Fruit fly (Drosophila melanogaster) whole organism, prepupa: ENCODE results near the gene pod1.
A peak's percentile ranks its signal among the peaks of the same experiment; 100 is the strongest.

Experiments
- Blimp-1 ChIP-seq: fragments of 200-800 bp; sonication (Bioruptor generic); optimal IDR thresholded peaks from 3 replicates; lab custom pipeline; 2017; ENCODE audit warnings: missing biosample characterization, missing genetic modification characterization, mild to moderate bottlenecking, moderate library complexity, missing genetic modification reagents
- CG10631 ChIP-seq: fragments of 200-800 bp; sonication (Bioruptor generic); optimal IDR thresholded peaks from 2 replicates; lab custom pipeline; 2016; ENCODE audit warnings: missing biosample characterization, missing genetic modification characterization
- CG10669 ChIP-seq: fragments of 200-800 bp; sonication (Bioruptor generic); optimal IDR thresholded peaks from 3 replicates; lab custom pipeline; 2018; ENCODE audit warnings: missing biosample characterization, mild to moderate bottlenecking, missing genetic modification characterization, moderate library complexity
- CG11762 ChIP-seq: fragments of 200-800 bp; sonication (Bioruptor generic); optimal IDR thresholded peaks from 3 replicates; lab custom pipeline; 2016; ENCODE audit warnings: missing biosample characterization, missing genetic modification characterization; ENCODE audit not compliant: insufficient read depth
- CG11902 ChIP-seq: fragments of 200-800 bp; sonication (Bioruptor generic); optimal IDR thresholded peaks from 3 replicates; lab custom pipeline; 2016; ENCODE audit warnings: missing biosample characterization, missing genetic modification characterization
- CG3032 ChIP-seq: fragments of 200-800 bp; optimal IDR thresholded peaks from 2 replicates; lab custom pipeline; 2019; ENCODE audit warnings: missing biosample characterization, mild to moderate bottlenecking, missing genetic modification characterization, moderate library complexity
- CG31627 ChIP-seq: fragments of 200-800 bp; sonication (Bioruptor generic); optimal IDR thresholded peaks from 3 replicates; lab custom pipeline; 2016; ENCODE audit warnings: missing biosample characterization, missing genetic modification characterization
- CG32006 ChIP-seq: fragments of 200-800 bp; sonication (Bioruptor generic); optimal IDR thresholded peaks from 3 replicates; lab custom pipeline; 2017; ENCODE audit warnings: missing biosample characterization, mild to moderate bottlenecking, missing genetic modification characterization
- CG34406 ChIP-seq: fragments of 200-800 bp; sonication (Bioruptor generic); optimal IDR thresholded peaks from 3 replicates; lab custom pipeline; 2016; ENCODE audit warnings: missing biosample characterization, missing genetic modification characterization
- CG3919 ChIP-seq: fragments of 200-800 bp; sonication (Bioruptor generic); optimal IDR thresholded peaks from 3 replicates; lab custom pipeline; 2016; ENCODE audit warnings: missing biosample characterization, missing genetic modification characterization
- CG4318 ChIP-seq: fragments of 200-800 bp; sonication (Bioruptor generic); optimal IDR thresholded peaks from 3 replicates; lab custom pipeline; 2017; ENCODE audit warnings: missing biosample characterization, mild to moderate bottlenecking, missing genetic modification characterization
- CG6163 ChIP-seq: fragments of 200-800 bp; sonication (Bioruptor generic); IDR thresholded peaks from 3 replicates; pipeline ENCODE4 v1.3.6; 2022; ENCODE audit warnings: missing biosample characterization, missing genetic modification characterization
- CG6276 ChIP-seq: fragments of 200-800 bp; sonication (Bioruptor generic); optimal IDR thresholded peaks from 2 replicates; lab custom pipeline; 2017; ENCODE audit warnings: missing biosample characterization, mild to moderate bottlenecking, missing genetic modification characterization
- CG8632 ChIP-seq: fragments of 200-800 bp; sonication (Bioruptor generic); optimal IDR thresholded peaks from 3 replicates; lab custom pipeline; 2016; ENCODE audit warnings: missing biosample characterization, missing genetic modification characterization
- Eip75B ChIP-seq: fragments of 200-800 bp; sonication (Bioruptor generic); optimal IDR thresholded peaks from 3 replicates; lab custom pipeline; 2016; ENCODE audit warnings: missing biosample characterization, missing genetic modification characterization
- Eip78C ChIP-seq: fragments of 200-800 bp; sonication (Bioruptor generic); peaks from one replicate; lab custom pipeline; 2016; ENCODE audit warnings: missing biosample characterization, missing genetic modification characterization
- Ets21C ChIP-seq: fragments of 200-800 bp; sonication (Bioruptor generic); optimal IDR thresholded peaks from 3 replicates; lab custom pipeline; 2016; ENCODE audit warnings: missing biosample characterization, missing genetic modification characterization
- Hr38 ChIP-seq: sonication (Bioruptor generic); optimal IDR thresholded peaks from 2 replicates; lab custom pipeline; 2016; ENCODE audit warnings: missing biosample characterization, missing genetic modification characterization
- Hr4 ChIP-seq: fragments of 200-800 bp; sonication (Bioruptor generic); optimal IDR thresholded peaks from 3 replicates; lab custom pipeline; 2016; ENCODE audit warnings: missing biosample characterization, missing genetic modification characterization
- Lpt ChIP-seq: fragments of 200-800 bp; sonication (Bioruptor generic); optimal IDR thresholded peaks from 3 replicates; lab custom pipeline; 2016; ENCODE audit warnings: missing biosample characterization, missing genetic modification characterization
- Met ChIP-seq: fragments of 200-800 bp; sonication (Bioruptor generic); optimal IDR thresholded peaks from 3 replicates; lab custom pipeline; 2016; ENCODE audit warnings: missing biosample characterization, missing genetic modification characterization
- OdsH ChIP-seq: fragments of 200-800 bp; sonication (Bioruptor generic); optimal IDR thresholded peaks from 3 replicates; lab custom pipeline; 2016; ENCODE audit warnings: missing biosample characterization, missing genetic modification characterization
- Sox14 ChIP-seq: fragments of 200-800 bp; sonication (Bioruptor generic); optimal IDR thresholded peaks from 3 replicates; lab custom pipeline; 2016; ENCODE audit warnings: missing biosample characterization, missing genetic modification characterization
- Sox15 ChIP-seq: fragments of 200-800 bp; sonication (Bioruptor generic); optimal IDR thresholded peaks from 3 replicates; lab custom pipeline; 2016; ENCODE audit warnings: missing biosample characterization, missing genetic modification characterization
- acj6 ChIP-seq: fragments of 200-800 bp; sonication (Bioruptor generic); optimal IDR thresholded peaks from 3 replicates; lab custom pipeline; 2016; ENCODE audit warnings: missing biosample characterization, missing genetic modification characterization
- cyc ChIP-seq: fragments of 200-800 bp; sonication (Bioruptor generic); optimal IDR thresholded peaks from 3 replicates; lab custom pipeline; 2016; ENCODE audit warnings: missing biosample characterization, missing genetic modification characterization
- dac ChIP-seq: fragments of 200-800 bp; sonication (Bioruptor generic); optimal IDR thresholded peaks from 2 replicates; lab custom pipeline; 2017; ENCODE audit warnings: missing biosample characterization, mild to moderate bottlenecking, missing genetic modification characterization
- eg ChIP-seq: fragments of 200-800 bp; sonication (Bioruptor generic); IDR thresholded peaks from 3 replicates; pipeline ENCODE4 v1.3.6; 2022; ENCODE audit warnings: missing biosample characterization, missing genetic modification characterization
- esn ChIP-seq: fragments of 200-800 bp; sonication (Bioruptor generic); optimal IDR thresholded peaks from 2 replicates; lab custom pipeline; 2016; ENCODE audit warnings: missing biosample characterization, mild to moderate bottlenecking, missing genetic modification characterization, moderate library complexity
- fd59A ChIP-seq: fragments of 200-800 bp; sonication (Bioruptor generic); optimal IDR thresholded peaks from 2 replicates; lab custom pipeline; 2017; ENCODE audit warnings: missing biosample characterization, mild to moderate bottlenecking, missing genetic modification characterization, missing genetic modification reagents
- fd85E ChIP-seq: fragments of 200-800 bp; sonication (Bioruptor generic); optimal IDR thresholded peaks from 3 replicates; lab custom pipeline; 2016; ENCODE audit warnings: missing biosample characterization, missing genetic modification characterization
- lz ChIP-seq: fragments of 200-800 bp; sonication (Bioruptor generic); optimal IDR thresholded peaks from 3 replicates; lab custom pipeline; 2016; ENCODE audit warnings: missing biosample characterization, missing genetic modification characterization
- net ChIP-seq: fragments of 200-800 bp; sonication (Bioruptor generic); optimal IDR thresholded peaks from 3 replicates; lab custom pipeline; 2016; ENCODE audit warnings: missing biosample characterization, missing genetic modification characterization
- pdm3 ChIP-seq: fragments of 200-800 bp; sonication (Bioruptor generic); optimal IDR thresholded peaks from 3 replicates; lab custom pipeline; 2016; ENCODE audit warnings: missing biosample characterization, missing genetic modification characterization
- salr ChIP-seq, 2 experiments: fragments of 200-800 bp; sonication (Bioruptor generic); optimal IDR thresholded peaks; 3 replicates each; lab custom pipeline; 2016 to 2018; ENCODE audit warnings: missing biosample characterization in 2 of 2, missing genetic modification characterization in 2 of 2, mild to moderate bottlenecking in 1 of 2
- svp ChIP-seq: fragments of 200-800 bp; sonication (Bioruptor generic); peaks from one replicate; lab custom pipeline; 2016; ENCODE audit warnings: missing biosample characterization, missing genetic modification characterization
- topi ChIP-seq: fragments of 200-800 bp; sonication (Bioruptor generic); optimal IDR thresholded peaks from 3 replicates; lab custom pipeline; 2016; ENCODE audit warnings: missing biosample characterization, missing genetic modification characterization

The pod1 gene

dm6 chrX:6794190-6794589 lies 9.3 kb upstream of the pod1 start (continued):
- TF ChIP-seq CG8632 (peak; percentile 60), Eip75B (GFP tag; lab: Kevin White, UChicago) (peak; percentile 52), Lpt (peak; percentile 77), pdm3 (GFP tag; lab: Kevin White, UChicago) (peak; percentile 85), Hr38 (GFP tag; lab: Kevin White, UChicago) (no peak), Eip78C (GFP tag; lab: Kevin White, UChicago) (peak; percentile 93), dac (GFP tag; lab: Kevin White, UChicago) (peak; percentile 77), OdsH (GFP tag; lab: Kevin White, UChicago) (peak; percentile 77), Sox14 (GFP tag; lab: Kevin White, UChicago) (peak; percentile 71), salr (GFP tag; optimal IDR thresholded peaks at IDR 0.05; lab: Kevin White, UChicago) (peak; percentile 33 to 50), CG10631 (GFP tag; lab: Kevin White, UChicago) (peak; percentile 55), topi (peak; percentile 75), CG32006 (peak; percentile 86)
- TF ChIP-seq, all 60 proteins: peak for 54

DNA sequence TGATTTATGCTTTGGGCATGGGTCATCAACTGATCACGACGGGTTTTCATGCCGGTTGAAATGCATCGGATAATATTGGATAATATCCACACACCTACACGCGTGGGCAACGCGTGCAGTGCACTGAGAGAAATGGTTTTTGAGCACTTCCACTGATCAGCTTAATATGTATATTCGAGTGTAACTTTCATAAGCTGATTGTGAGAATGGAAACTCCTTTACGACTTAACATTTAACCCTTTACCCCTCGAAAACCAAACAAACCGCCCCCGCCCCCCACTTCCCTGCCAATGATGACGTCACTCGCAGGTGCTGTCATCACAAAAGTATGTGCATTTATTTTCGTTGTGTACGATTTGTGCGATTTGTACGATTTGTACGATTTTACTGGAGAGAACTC lies 8.7 kb upstream of the pod1 start:
- peak; percentile 33 for TF ChIP-seq CG3919
- no peak for TF ChIP-seq CG4318
- TF ChIP-seq Eip75B (GFP tag; lab: Kevin White, UChicago) = no peak
- TF ChIP-seq CG10669 (GFP tag; lab: Kevin White, UChicago) = peak; percentile 6
- TF ChIP-seq cyc (GFP tag; lab: Kevin White, UChicago) = peak; percentile 41
- TF ChIP-seq net (GFP tag; lab: Kevin White, UChicago) = no peak
- TF ChIP-seq CG32006 = peak; percentile 29
- TF ChIP-seq CG6163 (GFP tag; lab: Robert Waterston, UW) = peak; percentile 37; the same call in 2 of the 3 replicates
- no peak for TF ChIP-seq CG11762 (GFP tag; lab: Kevin White, UChicago)
- TF ChIP-seq CG11902 (GFP tag; lab: Kevin White, UChicago) = peak; percentile 38
- TF ChIP-seq fd59A (GFP tag; lab: Kevin White, UChicago) = no peak
- TF ChIP-seq Eip78C (GFP tag; lab: Kevin White, UChicago) = peak; percentile 12
- peak; percentile 12 for TF ChIP-seq lz (GFP tag; lab: Kevin White, UChicago)
- peak; percentile 21 for TF ChIP-seq svp (GFP tag; lab: Kevin White, UChicago)
- 0 out of 3 replicates have a peak, but pooled peaks have one; percentile 22 for TF ChIP-seq eg
- peak; percentile 24 for TF ChIP-seq CG3032
- peak; percentile 31 for TF ChIP-seq Met (GFP tag; lab: Kevin White, UChicago)
- TF ChIP-seq topi = peak; percentile 16
- TF ChIP-seq Blimp-1 (GFP tag; lab: Kevin White, UChicago) = no peak
- no peak for TF ChIP-seq salr (GFP tag; optimal IDR thresholded peaks at IDR 0.05; lab: Kevin White, UChicago)
- no peak for TF ChIP-seq Ets21C (GFP tag; lab: Kevin White, UChicago)

dm6 chrX:6795987-6796691 lies 7.3 kb upstream of the pod1 start:
- TF ChIP-seq svp (GFP tag; lab: Kevin White, UChicago) (peak; percentile 64), CG31627 (peak; percentile 11), CG6276 (GFP tag; lab: Kevin White, UChicago) (no peak), pdm3 (GFP tag; lab: Kevin White, UChicago) (peak; percentile 34), fd85E (GFP tag; lab: Kevin White, UChicago) (no peak), esn (GFP tag; lab: Kevin White, UChicago) (peak; percentile 13), CG34406 (GFP tag; lab: Kevin White, UChicago) (peak; percentile 11), Lpt (no peak), Sox15 (GFP tag; lab: Kevin White, UChicago) (no peak), CG11762 (GFP tag; lab: Kevin White, UChicago) (no peak), CG32006 (peak; percentile 19), Hr4 (GFP tag; lab: Kevin White, UChicago) (peak; percentile 7), acj6 (GFP tag; lab: Kevin White, UChicago) (peak; percentile 17), salr (GFP tag; optimal IDR thresholded peaks at IDR 0.05; lab: Kevin White, UChicago) (no peak), topi (peak; percentile 25)
